Worm (Caenorhabditis elegans) whole organism, L3 larva: ENCODE results near the gene acr-24.
A peak's percentile ranks its signal among the peaks of the same experiment; 100 is the strongest.
"Not testable (repeated sequence)": the region's sequence is repeated elsewhere in the genome, so short reads cannot be mapped to it uniquely, and the experiment has no call there.

ENCODE experiments used
- ZK546.5 ChIP-seq: sonication (generic microtip); optimal IDR thresholded peaks from 2 replicates; lab custom pipeline; 2017; ENCODE audit warnings: missing biosample characterization, missing genetic modification characterization
- ama-1 ChIP-seq: fragments of 150-350 bp; optimal IDR thresholded peaks from 2 replicates; lab custom pipeline; 2018
- ceh-16 ChIP-seq: sonication (generic microtip); optimal IDR thresholded peaks from 2 replicates; lab custom pipeline; 2017; ENCODE audit warnings: missing biosample characterization, missing genetic modification characterization
- ceh-28 ChIP-seq: fragments of 150-350 bp; optimal IDR thresholded peaks from 2 replicates; lab custom pipeline; 2014; ENCODE audit warnings: missing biosample characterization, missing genetic modification reagents, missing genetic modification characterization
- ceh-82 ChIP-seq: fragments of 150-350 bp; optimal IDR thresholded peaks from 2 replicates; lab custom pipeline; 2014; ENCODE audit warnings: missing biosample characterization, missing genetic modification characterization
- ceh-9 ChIP-seq: sonication (generic microtip); optimal IDR thresholded peaks from 2 replicates; lab custom pipeline; 2018; ENCODE audit warnings: missing biosample characterization, missing genetic modification characterization
- egl-27 ChIP-seq: sonication (generic microtip); optimal IDR thresholded peaks from 4 replicates; lab custom pipeline; 2017; ENCODE audit warnings: missing biosample characterization, missing genetic modification reagents, missing genetic modification characterization
- egl-5 ChIP-seq: fragments of 150-350 bp; optimal IDR thresholded peaks from 2 replicates; lab custom pipeline; 2017; ENCODE audit warnings: missing biosample characterization, missing genetic modification reagents, missing genetic modification characterization, inconsistent platforms
- elt-2 ChIP-seq: sonication (generic microtip); optimal IDR thresholded peaks from 2 replicates; lab custom pipeline; 2016; ENCODE audit warnings: missing genetic modification reagents, mild to moderate bottlenecking, missing genetic modification characterization, missing compliant biosample characterization
- elt-3 ChIP-seq, 3 experiments: fragments of 150-350 bp in 1 of 3; sonication (generic microtip) in 2 of 3; optimal IDR thresholded peaks; 2 replicates in 2 of 3; 4 replicates in 1 of 3; lab custom pipeline; 2014 to 2017; ENCODE audit warnings: missing biosample characterization in 3 of 3, missing genetic modification characterization in 3 of 3
- eor-1 ChIP-seq, 2 experiments: fragments of 150-350 bp; optimal IDR thresholded peaks; 2 replicates each; lab custom pipeline; 2014 to 2018; ENCODE audit warnings: missing biosample characterization in 2 of 2, missing genetic modification characterization in 2 of 2
- fkh-10 ChIP-seq: sonication (generic microtip); optimal IDR thresholded peaks from 2 replicates; lab custom pipeline; 2017; ENCODE audit warnings: missing biosample characterization, missing genetic modification reagents, missing genetic modification characterization
- fkh-2 ChIP-seq: fragments of 150-350 bp; optimal IDR thresholded peaks from 2 replicates; lab custom pipeline; 2014; ENCODE audit warnings: missing biosample characterization, missing genetic modification reagents, missing genetic modification characterization
- fos-1 ChIP-seq: fragments of 150-350 bp; optimal IDR thresholded peaks from 2 replicates; lab custom pipeline; 2014; ENCODE audit warnings: missing biosample characterization, missing genetic modification characterization
- jun-1 ChIP-seq: fragments of 150-350 bp; optimal IDR thresholded peaks from 2 replicates; lab custom pipeline; 2014; ENCODE audit warnings: missing biosample characterization, missing genetic modification reagents, missing genetic modification characterization
- lin-15B ChIP-seq: fragments of 150-350 bp; optimal IDR thresholded peaks from 2 replicates; lab custom pipeline; 2014; ENCODE audit warnings: missing biosample characterization, missing genetic modification characterization
- lin-39 ChIP-seq: fragments of 150-350 bp; optimal IDR thresholded peaks from 2 replicates; lab custom pipeline; 2018; ENCODE audit warnings: missing biosample characterization, missing genetic modification reagents, missing genetic modification characterization
- lsy-12 ChIP-seq: sonication (generic microtip); optimal IDR thresholded peaks from 2 replicates; lab custom pipeline; 2016; ENCODE audit warnings: mild to moderate bottlenecking, missing genetic modification characterization, missing compliant biosample characterization
- mdl-1 ChIP-seq: fragments of 150-350 bp; optimal IDR thresholded peaks from 2 replicates; lab custom pipeline; 2014; ENCODE audit warnings: missing biosample characterization, missing genetic modification characterization
- mml-1 ChIP-seq: fragments of 150-350 bp; sonication (generic microtip); optimal IDR thresholded peaks from 3 replicates; lab custom pipeline; 2014; ENCODE audit warnings: missing biosample characterization, missing genetic modification characterization
- nfya-1 ChIP-seq: sonication (generic microtip); optimal IDR thresholded peaks from 2 replicates; lab custom pipeline; 2017; ENCODE audit warnings: missing genetic modification characterization, mild to moderate bottlenecking, missing compliant biosample characterization, antibody characterized with exemption, moderate library complexity; ENCODE audit not compliant: insufficient read depth
- nhr-11 ChIP-seq: fragments of 150-350 bp; optimal IDR thresholded peaks from 2 replicates; lab custom pipeline; 2014; ENCODE audit warnings: missing biosample characterization, missing genetic modification characterization
- nhr-12 ChIP-seq: fragments of 150-350 bp; optimal IDR thresholded peaks from 2 replicates; lab custom pipeline; 2014; ENCODE audit warnings: missing biosample characterization, missing genetic modification characterization
- nhr-23 ChIP-seq: fragments of 150-350 bp; optimal IDR thresholded peaks from 2 replicates; lab custom pipeline; 2014; ENCODE audit warnings: missing biosample characterization, missing genetic modification reagents, missing genetic modification characterization
- nhr-237 ChIP-seq: fragments of 150-350 bp; optimal IDR thresholded peaks from 2 replicates; lab custom pipeline; 2014; ENCODE audit warnings: missing biosample characterization, missing genetic modification characterization
- nhr-25 ChIP-seq: sonication (generic microtip); optimal IDR thresholded peaks from 2 replicates; lab custom pipeline; 2017; ENCODE audit warnings: missing biosample characterization, missing genetic modification characterization
- nhr-67 ChIP-seq: fragments of 150-350 bp; optimal IDR thresholded peaks from 2 replicates; lab custom pipeline; 2014; ENCODE audit warnings: missing biosample characterization, missing genetic modification characterization
- nhr-77 ChIP-seq: fragments of 150-350 bp; optimal IDR thresholded peaks from 2 replicates; lab custom pipeline; 2014; ENCODE audit warnings: missing biosample characterization, missing genetic modification characterization
- pha-4 ChIP-seq: fragments of 150-350 bp; optimal IDR thresholded peaks from 2 replicates; lab custom pipeline; 2014; ENCODE audit warnings: missing biosample characterization, missing genetic modification reagents, missing genetic modification characterization
- pqm-1 ChIP-seq: fragments of 150-350 bp; optimal IDR thresholded peaks from 2 replicates; lab custom pipeline; 2017; ENCODE audit warnings: missing biosample characterization, missing genetic modification characterization, inconsistent platforms
- skn-1 ChIP-seq: fragments of 150-350 bp; optimal IDR thresholded peaks from 2 replicates; lab custom pipeline; 2014; ENCODE audit warnings: missing biosample characterization, missing genetic modification characterization
- tbx-2 ChIP-seq: sonication (generic microtip); optimal IDR thresholded peaks from 2 replicates; lab custom pipeline; 2016; ENCODE audit warnings: mild to moderate bottlenecking, missing genetic modification characterization, missing compliant biosample characterization
- unc-39 ChIP-seq: sonication (generic microtip); optimal IDR thresholded peaks from 4 replicates; lab custom pipeline; 2017; ENCODE audit warnings: missing biosample characterization, missing genetic modification characterization
- zag-1 ChIP-seq: fragments of 150-350 bp; optimal IDR thresholded peaks from 2 replicates; lab custom pipeline; 2014; ENCODE audit warnings: missing biosample characterization, missing genetic modification characterization
- ztf-11 ChIP-seq: fragments of 150-350 bp; optimal IDR thresholded peaks from 2 replicates; lab custom pipeline; 2014; ENCODE audit warnings: missing biosample characterization, missing genetic modification characterization
- ztf-4 ChIP-seq: fragments of 150-350 bp; optimal IDR thresholded peaks from 2 replicates; lab custom pipeline; 2014; ENCODE audit warnings: missing biosample characterization, missing genetic modification characterization

Gene acr-24

DNA sequence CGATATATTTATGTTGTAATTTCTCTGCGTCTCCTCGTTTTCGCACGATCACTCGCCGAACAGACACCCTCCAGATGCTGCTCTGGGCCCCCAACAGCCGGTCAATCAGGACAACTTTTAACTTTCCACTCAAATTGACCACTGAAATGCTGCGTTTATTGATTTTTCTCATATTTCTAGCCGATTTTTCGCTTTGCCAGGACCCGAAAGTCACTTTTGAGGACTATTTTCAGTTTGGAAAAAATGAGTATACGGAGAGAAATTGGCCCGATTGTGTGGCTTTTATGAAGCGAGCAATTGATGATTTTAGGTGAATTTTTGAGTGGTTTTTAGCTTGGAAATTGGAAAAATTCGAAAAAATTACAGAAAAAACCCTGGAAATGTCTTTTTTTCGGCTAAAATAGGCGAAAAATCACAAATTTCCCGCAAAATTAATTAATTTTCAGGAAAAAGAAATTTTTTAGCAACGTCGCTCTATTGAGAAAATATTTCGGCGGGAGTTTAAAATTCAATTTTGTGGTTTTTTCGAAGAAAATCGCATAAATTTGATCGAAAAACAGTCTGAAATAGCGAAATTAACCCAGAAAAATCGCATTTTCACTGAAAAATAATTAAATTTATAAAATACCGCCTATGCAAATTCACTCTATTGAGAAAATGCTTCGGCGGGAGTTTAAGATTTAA, 23.6 kb upstream of the acr-24 start, which contains the start of gene Y73F8A.26:
Gene Y73F8A.26, plus strand, starts transcription at position 73 of the 684 bp plus-strand sequence.
- TF ChIP-seq fos-1 (tag; lab: Kevin White, UChicago) (no peak), nfya-1 (tag; lab: Kevin White, UChicago) (no peak), elt-3 (tag; optimal IDR thresholded peaks at IDR 0.05; lab: Kevin White, UChicago) (no peak), ceh-16 (tag; lab: Kevin White, UChicago) (no peak), lin-39 (no peak), mml-1 (no peak), egl-27 (tag; lab: Kevin White, UChicago) (no peak), pqm-1 (no peak), ztf-4 (no peak), nhr-11 (tag; lab: Kevin White, UChicago) (no peak)

DNA sequence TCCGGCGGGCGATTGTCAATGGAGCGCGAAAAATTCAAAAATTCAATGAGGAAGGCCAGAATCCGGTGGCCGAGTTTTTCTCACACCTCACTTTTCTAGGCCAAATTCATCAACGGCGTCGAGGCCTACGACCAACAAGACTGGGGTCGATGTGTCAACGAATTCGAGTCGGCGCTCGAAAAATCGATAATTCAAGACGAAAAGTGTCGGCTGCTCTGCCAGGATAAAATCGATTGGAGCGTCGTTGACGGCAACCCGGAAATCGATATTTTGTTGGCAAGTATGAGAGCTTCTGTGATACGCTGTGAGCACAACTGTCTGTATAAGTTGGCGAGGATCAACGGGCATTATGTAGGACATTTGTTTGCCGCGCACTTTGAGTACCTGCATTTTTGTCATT, 21.5 kb upstream of the acr-24 start:
- TF ChIP-seq ceh-28 (tag; lab: Kevin White, UChicago) (peak; percentile 18), nhr-23 (tag; lab: Kevin White, UChicago) (no peak)

DNA sequence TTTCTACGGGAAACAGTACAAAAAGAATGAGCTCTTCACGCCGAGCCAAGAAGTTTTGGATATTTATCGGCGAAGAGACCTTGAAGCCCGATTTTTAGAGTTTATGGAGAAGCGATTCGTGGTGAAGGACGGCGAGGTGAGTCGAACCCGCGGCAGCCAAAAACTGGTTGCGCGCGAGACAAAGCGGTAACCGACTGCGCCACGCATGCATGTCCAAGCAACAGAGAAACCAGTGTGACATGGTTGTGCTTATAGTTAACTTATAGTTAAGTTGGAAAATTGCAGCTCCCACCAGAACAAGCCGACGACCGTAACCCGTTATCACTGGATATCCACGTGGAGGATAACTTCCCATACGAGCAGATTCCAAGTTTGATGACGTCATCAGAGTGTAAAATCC, 21.0 kb upstream of the acr-24 start:
- peak; percentile 27 for TF ChIP-seq elt-2 (tag; lab: Kevin White, UChicago)
- no peak for TF ChIP-seq fkh-2 (tag; lab: Kevin White, UChicago)
- TF ChIP-seq tbx-2 (tag; lab: Kevin White, UChicago), result no peak
- no peak for TF ChIP-seq nhr-11 (tag; lab: Kevin White, UChicago)
- peak; percentile 4 for TF ChIP-seq lin-39
- peak; percentile 26 for TF ChIP-seq pha-4 (tag; lab: Kevin White, UChicago)
- TF ChIP-seq lsy-12 (tag; lab: Kevin White, UChicago), result peak; percentile 2

DNA sequence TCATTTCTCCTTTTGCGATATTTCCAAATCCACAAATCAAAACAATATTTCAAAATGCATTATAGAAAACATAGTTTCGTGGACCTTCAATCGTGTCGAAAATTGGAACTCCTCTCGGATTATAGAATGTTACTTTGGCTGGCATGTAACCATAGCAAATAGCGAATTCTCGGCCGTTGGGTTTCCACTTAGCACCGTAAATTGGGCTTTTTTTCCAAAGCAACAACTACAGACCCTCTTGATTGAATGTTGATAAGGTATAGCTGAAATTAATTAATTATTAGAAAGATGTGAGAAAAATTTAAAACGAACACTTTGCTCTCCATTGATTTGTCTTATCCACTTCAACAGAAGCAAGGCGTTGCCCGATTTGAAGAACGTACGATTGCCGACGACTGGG, 24.0 kb downstream of the acr-24 start, which contains the start of gene Y73F8A.32:
Gene Y73F8A.32, minus strand, starts transcription at position 101 of the 400 bp plus-strand sequence.
- TF ChIP-seq lin-39; elt-2 (tag; lab: Kevin White, UChicago); ceh-9 (tag; lab: Kevin White, UChicago): not testable (repeated sequence)

ce11 chrIV:15523700-15524099, 26.3 kb downstream of the acr-24 start:
- TF ChIP-seq nfya-1 (tag; lab: Kevin White, UChicago), result no peak
- TF ChIP-seq lsy-12 (tag; lab: Kevin White, UChicago), result no peak
- TF ChIP-seq ceh-28 (tag; lab: Kevin White, UChicago), result no peak

- TF ChIP-seq egl-5 (tag; lab: Kevin White, UChicago), result no peak
These were observed 27.6 kb downstream of the acr-24 start for ce11 chrIV:15524923-15525322.

DNA sequence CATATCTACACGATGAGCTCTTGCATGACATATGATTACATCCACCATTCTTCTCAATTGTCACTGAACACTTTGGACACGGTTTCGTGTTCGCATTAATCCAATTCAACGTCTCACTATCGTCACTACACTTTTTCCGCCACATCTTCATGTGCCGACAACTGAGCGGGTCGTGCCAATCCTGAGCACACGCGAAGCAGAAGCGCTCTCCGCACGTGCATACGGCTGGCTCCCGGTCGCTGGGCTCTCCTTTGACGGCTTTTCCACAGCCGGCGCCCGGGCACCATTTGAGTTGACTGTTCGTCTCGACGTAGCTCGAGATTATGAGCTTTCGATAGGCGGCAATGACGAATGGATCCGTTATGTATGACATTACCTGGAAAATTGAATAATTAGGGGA, 28.4 kb downstream of the acr-24 start:
- no peak for TF ChIP-seq fos-1 (tag; lab: Kevin White, UChicago)
- TF ChIP-seq pqm-1, result no peak
- TF ChIP-seq mdl-1 (tag; lab: Kevin White, UChicago), result no peak
- TF ChIP-seq nhr-11 (tag; lab: Kevin White, UChicago), result no peak

DNA sequence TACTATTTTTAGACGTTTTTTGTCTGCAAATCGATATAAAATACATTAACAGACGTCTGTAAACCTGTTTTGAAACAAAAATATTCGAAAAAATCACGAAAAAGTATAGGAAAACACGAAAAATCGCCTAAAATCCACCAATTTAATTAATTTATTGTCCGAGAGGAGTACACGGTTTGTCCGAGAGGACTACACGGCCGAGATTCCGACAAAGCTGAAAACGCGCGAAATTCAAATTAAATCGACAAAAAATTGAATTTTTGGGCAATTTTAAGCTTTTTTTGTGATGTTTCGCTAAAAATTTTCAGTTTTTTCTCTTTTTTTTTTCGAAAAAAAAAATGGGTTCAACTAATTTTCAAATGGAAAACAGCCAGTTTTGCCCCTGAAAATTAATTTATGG, 29.1 kb downstream of the acr-24 start:
- TF ChIP-seq zag-1 (no peak), ZK546.5 (tag; lab: Kevin White, UChicago) (no peak), nhr-12 (no peak), ztf-11 (no peak), skn-1 (tag; lab: Kevin White, UChicago) (peak; percentile 34), nhr-23 (tag; lab: Kevin White, UChicago) (peak; percentile 78), nhr-237 (tag; lab: Kevin White, UChicago) (no peak), elt-2 (tag; lab: Kevin White, UChicago) (peak; percentile 22), unc-39 (tag; lab: Kevin White, UChicago) (no peak), ceh-9 (tag; lab: Kevin White, UChicago) (no peak), nhr-67 (no peak), nhr-11 (tag; lab: Kevin White, UChicago) (no peak), pqm-1 (peak; percentile 39), ceh-16 (tag; lab: Kevin White, UChicago) (no peak), ceh-82 (no peak), jun-1 (tag; lab: Kevin White, UChicago) (no peak), fkh-10 (GFP tag; lab: Kevin White, UChicago) (no peak), mml-1 (no peak), tbx-2 (tag; lab: Kevin White, UChicago) (no peak), nhr-77 (tag; lab: Kevin White, UChicago) (no peak), lin-15B (tag; lab: Kevin White, UChicago) (no peak), egl-27 (tag; lab: Kevin White, UChicago) (no peak), nhr-25 (tag; lab: Kevin White, UChicago) (peak; percentile 44), ama-1 (lab: Kevin White, UChicago) (no peak), eor-1 (tag; optimal IDR thresholded peaks at IDR 0.05; lab: Kevin White, UChicago) (no peak), fkh-2 (tag; lab: Kevin White, UChicago) (no peak)
